Fruit fly (Drosophila melanogaster) whole organism, embryonic: ENCODE results near the gene Pss.
A peak's percentile ranks its signal among the peaks of the same experiment; 100 is the strongest.

Experiments used
- BEAF-32 ChIP-seq: fragments of 200-800 bp; sonication (Bioruptor generic); optimal IDR thresholded peaks from 3 replicates; lab custom pipeline; 2017; ENCODE audit warnings: missing biosample characterization, missing genetic modification characterization, mild to moderate bottlenecking, moderate library complexity, missing genetic modification reagents
- Bgb ChIP-seq: fragments of 200-800 bp; sonication (Bioruptor generic); IDR thresholded peaks from 2 replicates; pipeline ENCODE4 v1.3.6; 2022; ENCODE audit warnings: missing biosample characterization, missing genetic modification characterization; ENCODE audit not compliant: partially characterized antibody
- Bteb2 ChIP-seq: fragments of 200-800 bp; sonication (Bioruptor generic); optimal IDR thresholded peaks from 2 replicates; lab custom pipeline; 2016; ENCODE audit warnings: missing biosample characterization, missing genetic modification characterization
- CG11504 ChIP-seq: fragments of 200-800 bp; sonication (Bioruptor generic); optimal IDR thresholded peaks from 3 replicates; lab custom pipeline; 2019; ENCODE audit warnings: missing biosample characterization, mild to moderate bottlenecking, missing genetic modification characterization, moderate library complexity
- CG12299 ChIP-seq: fragments of 200-800 bp; sonication (Bioruptor generic); optimal IDR thresholded peaks from 2 replicates; lab custom pipeline; 2018; ENCODE audit warnings: missing biosample characterization, mild to moderate bottlenecking, missing genetic modification characterization
- CG13296 ChIP-seq: fragments of 200-800 bp; sonication (Bioruptor generic); optimal IDR thresholded peaks from 3 replicates; lab custom pipeline; 2018; ENCODE audit warnings: missing biosample characterization, mild to moderate bottlenecking, missing genetic modification characterization
- CG17359 ChIP-seq: fragments of 200-800 bp; sonication (Bioruptor generic); optimal IDR thresholded peaks from 3 replicates; lab custom pipeline; 2018; ENCODE audit warnings: missing biosample characterization, mild to moderate bottlenecking, missing genetic modification characterization, moderate library complexity
- CG18764 ChIP-seq: fragments of 200-800 bp; sonication (Bioruptor generic); optimal IDR thresholded peaks from 3 replicates; lab custom pipeline; 2016; ENCODE audit warnings: missing biosample characterization, missing genetic modification characterization
- CG2889 ChIP-seq: fragments of 200-800 bp; sonication (Bioruptor generic); IDR thresholded peaks from 3 replicates; pipeline ENCODE4 v1.3.6; 2022; ENCODE audit warnings: missing biosample characterization, missing genetic modification characterization
- CG30020 ChIP-seq: fragments of 200-800 bp; optimal IDR thresholded peaks from 2 replicates; lab custom pipeline; 2019; ENCODE audit warnings: missing biosample characterization, mild to moderate bottlenecking, missing genetic modification characterization, moderate library complexity
- CG31441 ChIP-seq: fragments of 200-800 bp; sonication (Bioruptor generic); IDR thresholded peaks from 2 replicates; pipeline ENCODE4 v1.3.6; 2022; ENCODE audit warnings: missing biosample characterization, missing genetic modification characterization
- CG3995 ChIP-seq: fragments of 200-800 bp; sonication (Bioruptor generic); optimal IDR thresholded peaks from 3 replicates; lab custom pipeline; 2016; ENCODE audit warnings: missing biosample characterization, missing genetic modification characterization
- CG7271 ChIP-seq: fragments of 200-800 bp; sonication (Bioruptor generic); optimal IDR thresholded peaks from 2 replicates; lab custom pipeline; 2018; ENCODE audit warnings: missing biosample characterization, mild to moderate bottlenecking, missing genetic modification characterization, moderate library complexity
- CG7786 ChIP-seq: fragments of 200-800 bp; sonication (Bioruptor generic); optimal IDR thresholded peaks from 2 replicates; lab custom pipeline; 2016; ENCODE audit warnings: missing biosample characterization, missing genetic modification characterization
- CG9876 ChIP-seq: fragments of 200-800 bp; sonication (Bioruptor generic); optimal IDR thresholded peaks from 2 replicates; lab custom pipeline; 2016; ENCODE audit warnings: missing biosample characterization, missing genetic modification characterization
- D19A ChIP-seq: fragments of 200-800 bp; optimal IDR thresholded peaks from 3 replicates; lab custom pipeline; 2019; ENCODE audit warnings: missing biosample characterization, mild to moderate bottlenecking, missing genetic modification characterization, moderate library complexity
- Dek ChIP-seq: fragments of 200-800 bp; sonication (Bioruptor generic); optimal IDR thresholded peaks from 3 replicates; lab custom pipeline; 2019; ENCODE audit warnings: missing biosample characterization, mild to moderate bottlenecking, missing genetic modification characterization, moderate library complexity
- Doc2 ChIP-seq: fragments of 200-800 bp; sonication (Bioruptor generic); IDR thresholded peaks from 2 replicates; pipeline ENCODE4 v1.3.6; 2022; ENCODE audit warnings: missing biosample characterization, missing genetic modification characterization
- HHEX ChIP-seq: fragments of 200-800 bp; sonication (Bioruptor generic); optimal IDR thresholded peaks from 3 replicates; lab custom pipeline; 2017; ENCODE audit warnings: missing biosample characterization, mild to moderate bottlenecking, missing genetic modification characterization, missing genetic modification reagents
- Hmr ChIP-seq: fragments of 200-800 bp; sonication (Bioruptor generic); optimal IDR thresholded peaks from 3 replicates; lab custom pipeline; 2017; ENCODE audit warnings: mild to moderate bottlenecking, missing biosample characterization, missing genetic modification reagents, missing genetic modification characterization
- Hr3 ChIP-seq: fragments of 200-800 bp; sonication (Bioruptor generic); optimal IDR thresholded peaks from 3 replicates; lab custom pipeline; 2016; ENCODE audit warnings: missing biosample characterization, missing genetic modification characterization
- Lhr ChIP-seq: fragments of 200-800 bp; sonication (Bioruptor generic); optimal IDR thresholded peaks from 3 replicates; lab custom pipeline; 2017; ENCODE audit warnings: mild to moderate bottlenecking, missing biosample characterization, missing genetic modification reagents, missing genetic modification characterization
- Med ChIP-seq: fragments of 200-800 bp; sonication (Bioruptor generic); peaks from one replicate; lab custom pipeline; 2016; ENCODE audit warnings: missing biosample characterization, missing genetic modification characterization, mild to moderate bottlenecking, inconsistent platforms, moderate library complexity
- Mrtf ChIP-seq: fragments of 200-800 bp; sonication (Bioruptor generic); IDR thresholded peaks from 3 replicates; pipeline ENCODE4 v1.3.6; 2022; ENCODE audit warnings: missing biosample characterization, missing genetic modification characterization
- Nf-YA ChIP-seq: fragments of 200-800 bp; sonication (Bioruptor generic); IDR thresholded peaks from 2 replicates; pipeline ENCODE4 v1.3.6; 2022; ENCODE audit warnings: missing biosample characterization, missing genetic modification characterization
- PHDP ChIP-seq: fragments of 200-800 bp; sonication (Bioruptor generic); optimal IDR thresholded peaks from 3 replicates; lab custom pipeline; 2018; ENCODE audit warnings: missing biosample characterization, mild to moderate bottlenecking, missing genetic modification characterization, moderate library complexity
- cg ChIP-seq: fragments of 200-800 bp; sonication (Bioruptor generic); optimal IDR thresholded peaks from 3 replicates; lab custom pipeline; 2019; ENCODE audit warnings: missing biosample characterization, mild to moderate bottlenecking, missing genetic modification characterization, moderate library complexity
- croc ChIP-seq: fragments of 200-800 bp; sonication (Bioruptor generic); conservative IDR thresholded peaks from 3 replicates; pipeline ENCODE4 v1.3.6; 2022; ENCODE audit warnings: missing biosample characterization, missing genetic modification characterization
- dysf ChIP-seq: fragments of 200-800 bp; sonication (Bioruptor generic); IDR thresholded peaks from 3 replicates; pipeline ENCODE4 v1.3.6; 2022; ENCODE audit warnings: missing biosample characterization, missing genetic modification characterization
- ewg ChIP-seq: fragments of 200-800 bp; sonication (Bioruptor generic); optimal IDR thresholded peaks from 3 replicates; lab custom pipeline; 2017; ENCODE audit warnings: mild to moderate bottlenecking, missing biosample characterization, missing genetic modification reagents, missing genetic modification characterization
- ftz-f1 ChIP-seq: fragments of 200-800 bp; sonication (Bioruptor generic); optimal IDR thresholded peaks from 2 replicates; lab custom pipeline; 2016; ENCODE audit warnings: missing biosample characterization, missing genetic modification characterization
- gce ChIP-seq: fragments of 200-800 bp; sonication (Bioruptor generic); IDR thresholded peaks from 3 replicates; pipeline ENCODE4 v1.3.6; 2022; ENCODE audit warnings: missing biosample characterization, missing genetic modification characterization
- gfzf ChIP-seq: fragments of 200-800 bp; sonication (Bioruptor generic); optimal IDR thresholded peaks from 2 replicates; lab custom pipeline; 2016; ENCODE audit warnings: missing biosample characterization, mild to moderate bottlenecking, missing genetic modification characterization, moderate library complexity
- hkb ChIP-seq, 2 experiments: fragments of 200-800 bp in 1 of 2; fragments of >200 bp in 1 of 2; sonication (Bioruptor generic) in 1 of 2; IDR thresholded peaks in 1 of 2; optimal IDR thresholded peaks in 1 of 2; 2 replicates each; pipeline versions ENCODE4 v1.3.6 to Lab custom; 2017 to 2022; ENCODE audit warnings: missing biosample characterization in 1 of 2, missing genetic modification characterization in 1 of 2
- hth ChIP-seq: fragments of >200 bp; optimal IDR thresholded peaks from 2 replicates; lab custom pipeline; 2017; ENCODE audit warnings: inconsistent platforms
- lov ChIP-seq, 2 experiments: fragments of 200-800 bp in 1 of 2; fragments of >200 bp in 1 of 2; sonication (Bioruptor generic) in 1 of 2; IDR thresholded peaks in 1 of 2; optimal IDR thresholded peaks in 1 of 2; 2 replicates in 1 of 2; 3 replicates in 1 of 2; pipeline versions ENCODE4 v1.3.6 to Lab custom; 2017 to 2022; ENCODE audit warnings: missing biosample characterization in 1 of 2, missing genetic modification characterization in 1 of 2
- maf-S ChIP-seq: fragments of 200-800 bp; sonication (Bioruptor generic); optimal IDR thresholded peaks from 2 replicates; lab custom pipeline; 2016; ENCODE audit warnings: missing biosample characterization, missing genetic modification characterization
- mam ChIP-seq: fragments of 200-800 bp; sonication (Bioruptor generic); optimal IDR thresholded peaks from 3 replicates; lab custom pipeline; 2016; ENCODE audit warnings: missing biosample characterization, missing genetic modification characterization
- nmo ChIP-seq: fragments of 200-800 bp; sonication (Bioruptor generic); optimal IDR thresholded peaks from 2 replicates; lab custom pipeline; 2018; ENCODE audit warnings: missing biosample characterization, mild to moderate bottlenecking, missing genetic modification characterization, moderate library complexity
- nom ChIP-seq: fragments of 200-800 bp; sonication (Bioruptor generic); optimal IDR thresholded peaks from 2 replicates; lab custom pipeline; 2017; ENCODE audit warnings: missing biosample characterization, missing genetic modification characterization, mild to moderate bottlenecking, moderate library complexity, missing genetic modification reagents
- pzg ChIP-seq: fragments of 200-800 bp; sonication (Bioruptor generic); optimal IDR thresholded peaks from 3 replicates; lab custom pipeline; 2018; ENCODE audit warnings: missing biosample characterization, mild to moderate bottlenecking, missing genetic modification characterization, moderate library complexity
- repo ChIP-seq: fragments of 200-800 bp; sonication (Bioruptor generic); optimal IDR thresholded peaks from 2 replicates; lab custom pipeline; 2016; ENCODE audit warnings: missing biosample characterization, missing genetic modification characterization
- sens-2 ChIP-seq: fragments of 200-800 bp; sonication (Bioruptor generic); IDR thresholded peaks from 2 replicates; pipeline ENCODE4 v1.3.6; 2022; ENCODE audit warnings: missing biosample characterization, missing genetic modification characterization
- slp2 ChIP-seq: fragments of 200-800 bp; sonication (Bioruptor generic); optimal IDR thresholded peaks from 2 replicates; lab custom pipeline; 2016; ENCODE audit warnings: missing biosample characterization, missing genetic modification characterization
- sqz ChIP-seq: fragments of 200-800 bp; sonication (Bioruptor generic); optimal IDR thresholded peaks from 3 replicates; lab custom pipeline; 2018; ENCODE audit warnings: missing biosample characterization, mild to moderate bottlenecking, missing genetic modification characterization
- stwl ChIP-seq: fragments of 200-800 bp; sonication (Bioruptor generic); optimal IDR thresholded peaks from 3 replicates; lab custom pipeline; 2018; ENCODE audit warnings: missing biosample characterization, mild to moderate bottlenecking, missing genetic modification characterization, moderate library complexity
- trh ChIP-seq: fragments of 200-800 bp; sonication (Bioruptor generic); optimal IDR thresholded peaks from 2 replicates; lab custom pipeline; 2016; ENCODE audit warnings: missing biosample characterization, missing genetic modification characterization
- tup ChIP-seq: fragments of 200-800 bp; sonication (Bioruptor generic); optimal IDR thresholded peaks from 2 replicates; lab custom pipeline; 2016; ENCODE audit warnings: missing biosample characterization, mild to moderate bottlenecking, missing genetic modification characterization, moderate library complexity

Gene Pss

dm6 chr3L:20494780-20495591 is 31.0 kb downstream of the Pss start, which contains the start of gene ZnT77C (continued):
- no peak for TF ChIP-seq nom (GFP tag; lab: Kevin White, UChicago)
- peak; percentile 9 for TF ChIP-seq nmo (GFP tag; lab: Kevin White, UChicago)
- TF ChIP-seq D19A: no peak
- TF ChIP-seq Nf-YA: no peak
- TF ChIP-seq hkb (optimal IDR thresholded peaks at IDR 0.05; lab: Kevin White, UChicago): no peak
- TF ChIP-seq hkb (GFP tag; IDR thresholded peaks at IDR 0.05; lab: Robert Waterston, UW): no peak
- no peak for TF ChIP-seq ftz-f1 (GFP tag; lab: Kevin White, UChicago)
- TF ChIP-seq pzg (GFP tag; lab: Kevin White, UChicago): peak; percentile 80
- TF ChIP-seq HHEX (GFP tag; lab: Kevin White, UChicago): no peak
- TF ChIP-seq Bteb2 (GFP tag; lab: Kevin White, UChicago): no peak
- TF ChIP-seq trh (GFP tag; lab: Kevin White, UChicago): no peak
- no peak for TF ChIP-seq croc
- no peak for TF ChIP-seq Bgb (GFP tag; lab: Robert Waterston, UW)
- TF ChIP-seq repo (GFP tag; lab: Kevin White, UChicago): no peak
- no peak for TF ChIP-seq Mrtf
- TF ChIP-seq CG9876: no peak
- no peak for TF ChIP-seq lov (optimal IDR thresholded peaks at IDR 0.05; lab: Kevin White, UChicago)
- TF ChIP-seq lov (GFP tag; IDR thresholded peaks at IDR 0.05; lab: Robert Waterston, UW): no peak
- no peak for TF ChIP-seq Hr3
- no peak for TF ChIP-seq dysf (GFP tag; lab: Robert Waterston, UW)
- TF ChIP-seq sqz (GFP tag; lab: Kevin White, UChicago): no peak
- TF ChIP-seq Med (GFP tag; lab: Kevin White, UChicago): peak; percentile 32
- peak; percentile 77 for TF ChIP-seq CG13296 (GFP tag; lab: Kevin White, UChicago)
- peak; percentile 15 for TF ChIP-seq Hmr (GFP tag; lab: Kevin White, UChicago)
- TF ChIP-seq mam (GFP tag; lab: Kevin White, UChicago): no peak
- TF ChIP-seq stwl (tag; lab: Kevin White, UChicago): peak; percentile 77
- no peak for TF ChIP-seq CG7786 (GFP tag; lab: Kevin White, UChicago)
- no peak for TF ChIP-seq ewg (GFP tag; lab: Kevin White, UChicago)
- peak; percentile 93 for TF ChIP-seq CG3995
- TF ChIP-seq CG7271 (tag; lab: Kevin White, UChicago): no peak
- peak; percentile 79 for TF ChIP-seq Lhr (GFP tag; lab: Kevin White, UChicago)
- no peak for TF ChIP-seq cg (GFP tag; lab: Kevin White, UChicago)
- peak; percentile 4 for TF ChIP-seq CG30020 (tag; lab: Kevin White, UChicago)
- TF ChIP-seq CG17359 (tag; lab: Kevin White, UChicago): no peak
- no peak for TF ChIP-seq Dek (tag; lab: Kevin White, UChicago)
- no peak for TF ChIP-seq Doc2 (GFP tag; lab: Robert Waterston, UW)
- no peak for TF ChIP-seq slp2 (GFP tag; lab: Kevin White, UChicago)
- no peak for TF ChIP-seq sens-2 (GFP tag; lab: Robert Waterston, UW)
- TF ChIP-seq maf-S (GFP tag; lab: Kevin White, UChicago): no peak
- peak; percentile 84 for TF ChIP-seq gfzf
- TF ChIP-seq gce: no peak
- TF ChIP-seq CG18764 (GFP tag; lab: Kevin White, UChicago): no peak
- no peak for TF ChIP-seq CG12299 (tag; lab: Kevin White, UChicago)
- peak; percentile 41 for TF ChIP-seq BEAF-32 (GFP tag; lab: Kevin White, UChicago)
- no peak for TF ChIP-seq tup (GFP tag; lab: Kevin White, UChicago)
- peak; percentile 57 for TF ChIP-seq CG11504 (tag; lab: Kevin White, UChicago)
- no peak for TF ChIP-seq hth (lab: Kevin White, UChicago)
- TF ChIP-seq PHDP (tag; lab: Kevin White, UChicago): no peak
- no peak for TF ChIP-seq CG31441
- TF ChIP-seq CG2889 (GFP tag; lab: Robert Waterston, UW): no peak
